Fruit fly (Drosophila melanogaster): ENCODE results near the gene Clk.

Clk gene

dm6 chr3L:7768252-7768651 is 7.2 kb downstream of the Clk start, which contains the start of gene CG32371:
Gene CG32371, minus strand, starts transcription at chr3L:7768352.
- TF ChIP-seq cic (GFP tag; optimal IDR thresholded peaks at IDR 0.05) (no peak), CG11617 (GFP tag; optimal IDR thresholded peaks at IDR 0.05) (no peak), kay (GFP tag; ENCODE audit: borderline replicate concordance) (no peak), CG5204 (GFP tag; optimal IDR thresholded peaks at IDR 0.05) (no peak), pad (GFP tag; optimal IDR thresholded peaks at IDR 0.05) (no peak), Clk (GFP tag; optimal IDR thresholded peaks at IDR 0.05) (no peak), CG1620 (GFP tag; optimal IDR thresholded peaks at IDR 0.05) (no peak), CG7101 (tag; optimal IDR thresholded peaks at IDR 0.05) (no peak), Mnt (GFP tag; optimal IDR thresholded peaks at IDR 0.05) (no peak), tj (GFP tag; optimal IDR thresholded peaks at IDR 0.05) (no peak)

dm6 chr3L:7759835-7760780 is 15.3 kb downstream of the Clk start, which contains the start of gene Hn:
Gene Hn, plus strand, starts transcription at chr3L:7760453.
- TF ChIP-seq pad (GFP tag; optimal IDR thresholded peaks at IDR 0.05) (no peak), CG12768 (GFP tag; optimal IDR thresholded peaks at IDR 0.05) (no peak), toe (GFP tag; optimal IDR thresholded peaks at IDR 0.05) (no peak), CG1620 (GFP tag; optimal IDR thresholded peaks at IDR 0.05) (no peak), cic (GFP tag; optimal IDR thresholded peaks at IDR 0.05) (no peak), CG33017 (tag; optimal IDR thresholded peaks at IDR 0.05) (no peak), kay (GFP tag; ENCODE audit: borderline replicate concordance) (no peak), Hr96 (GFP tag; optimal IDR thresholded peaks at IDR 0.05) (no peak), CG7101 (tag; optimal IDR thresholded peaks at IDR 0.05) (no peak), Crg-1 (GFP tag; optimal IDR thresholded peaks at IDR 0.05) (no peak), bab1 (GFP tag; optimal IDR thresholded peaks at IDR 0.05) (no peak), cnc (optimal IDR thresholded peaks at IDR 0.05) (no peak), Mnt (GFP tag; optimal IDR thresholded peaks at IDR 0.05) (no peak), CG14711 (tag; optimal IDR thresholded peaks at IDR 0.05) (no peak), CG5204 (GFP tag; optimal IDR thresholded peaks at IDR 0.05) (no peak), ovo (GFP tag; optimal IDR thresholded peaks at IDR 0.05) (no peak), CG7045 (GFP tag; optimal IDR thresholded peaks at IDR 0.05) (no peak), CG11617 (GFP tag; optimal IDR thresholded peaks at IDR 0.05) (no peak)

dm6 chr3L:7754109-7754508 is 21.3 kb downstream of the Clk start, which contains the start of gene CG7409:
Gene CG7409, plus strand, starts transcription at chr3L:7754409.
- no peak for TF ChIP-seq Mnt (GFP tag; optimal IDR thresholded peaks at IDR 0.05)
- TF ChIP-seq CG5204 (GFP tag; optimal IDR thresholded peaks at IDR 0.05), result peak; percentile 30
- TF ChIP-seq CG33017 (tag; optimal IDR thresholded peaks at IDR 0.05), result peak; percentile 16

DNA sequence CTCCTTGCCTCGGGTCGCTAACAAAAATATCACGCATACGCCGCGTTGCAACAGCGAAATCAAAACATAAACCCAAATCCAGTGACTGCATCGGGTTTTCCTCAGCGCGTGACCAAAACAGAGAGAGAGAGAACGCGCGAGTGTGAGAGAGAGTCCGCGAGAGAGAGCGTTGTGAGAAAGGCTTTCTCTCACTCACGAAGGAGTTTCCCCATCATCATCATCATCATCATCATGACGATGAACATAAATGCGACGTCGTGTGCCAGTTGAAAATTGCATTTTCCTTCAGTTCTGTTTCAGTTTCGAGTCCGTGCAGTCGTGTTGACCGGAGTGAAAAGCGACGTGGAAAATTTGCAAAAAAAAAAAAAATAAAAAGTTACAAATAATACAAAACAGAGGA is 28.4 kb downstream of the Clk start, which contains the start of gene CG13685:
Gene CG13685, plus strand, starts transcription at position 301 of the 400 bp plus-strand sequence.
- TF ChIP-seq Hr96 (GFP tag; optimal IDR thresholded peaks at IDR 0.05) (no peak), toe (GFP tag; optimal IDR thresholded peaks at IDR 0.05) (no peak), CG5204 (GFP tag; optimal IDR thresholded peaks at IDR 0.05) (no peak), CG14711 (tag; optimal IDR thresholded peaks at IDR 0.05) (no peak), tj (GFP tag; optimal IDR thresholded peaks at IDR 0.05) (no peak), kay (GFP tag; ENCODE audit: borderline replicate concordance) (no peak), CG1620 (GFP tag; optimal IDR thresholded peaks at IDR 0.05) (no peak), CG7045 (GFP tag; optimal IDR thresholded peaks at IDR 0.05) (no peak), CG12768 (GFP tag; optimal IDR thresholded peaks at IDR 0.05) (no peak), ovo (GFP tag; optimal IDR thresholded peaks at IDR 0.05) (no peak), cnc (optimal IDR thresholded peaks at IDR 0.05) (no peak), CG11617 (GFP tag; optimal IDR thresholded peaks at IDR 0.05) (no peak)

- no peak for TF ChIP-seq CG1620 (GFP tag; optimal IDR thresholded peaks at IDR 0.05)
- TF ChIP-seq CG7045 (GFP tag; optimal IDR thresholded peaks at IDR 0.05), result no peak
- no peak for TF ChIP-seq CG33017 (tag; optimal IDR thresholded peaks at IDR 0.05)
- no peak for TF ChIP-seq cnc (optimal IDR thresholded peaks at IDR 0.05)
- no peak for TF ChIP-seq ovo (GFP tag; optimal IDR thresholded peaks at IDR 0.05)
- no peak for TF ChIP-seq bab1 (GFP tag; optimal IDR thresholded peaks at IDR 0.05)
- TF ChIP-seq Mnt (GFP tag; optimal IDR thresholded peaks at IDR 0.05), result no peak
- no peak for TF ChIP-seq CG11617 (GFP tag; optimal IDR thresholded peaks at IDR 0.05)
- no peak for TF ChIP-seq CG12768 (GFP tag; optimal IDR thresholded peaks at IDR 0.05)
- no peak for TF ChIP-seq Hr96 (GFP tag; optimal IDR thresholded peaks at IDR 0.05)
- no peak for TF ChIP-seq Crg-1 (GFP tag; optimal IDR thresholded peaks at IDR 0.05)
- no peak for TF ChIP-seq CG7101 (tag; optimal IDR thresholded peaks at IDR 0.05)
- no peak for TF ChIP-seq CG14711 (tag; optimal IDR thresholded peaks at IDR 0.05)
- TF ChIP-seq toe (GFP tag; optimal IDR thresholded peaks at IDR 0.05), result no peak
- TF ChIP-seq tj (GFP tag; optimal IDR thresholded peaks at IDR 0.05), result no peak
- TF ChIP-seq CG5204 (GFP tag; optimal IDR thresholded peaks at IDR 0.05), result no peak
- no peak for TF ChIP-seq Clk (GFP tag; optimal IDR thresholded peaks at IDR 0.05)
These were observed 31.7 kb downstream of the Clk start for dm6 chr3L:7743741-7744140.

dm6 chr3L:7742941-7743340 is 32.5 kb downstream of the Clk start, which contains the start of gene Snmp2:
Gene Snmp2, minus strand, starts transcription at chr3L:7743041.
- no peak for TF ChIP-seq Crg-1 (GFP tag; optimal IDR thresholded peaks at IDR 0.05)
- no peak for TF ChIP-seq pad (GFP tag; optimal IDR thresholded peaks at IDR 0.05)
- TF ChIP-seq ovo (GFP tag; optimal IDR thresholded peaks at IDR 0.05), result no peak
- TF ChIP-seq Clk (GFP tag; optimal IDR thresholded peaks at IDR 0.05), result no peak
